Worm (Caenorhabditis elegans) whole organism, L4/young adult: ENCODE measurements around the gene K01A6.6.

Experiments used
- W03F9.2 ChIP-seq: fragments of 150-350 bp; optimal IDR thresholded peaks from 2 replicates; lab custom pipeline; 2014; ENCODE audit warnings: missing biosample characterization, missing genetic modification characterization
- dao-5 ChIP-seq: sonication (generic microtip); optimal IDR thresholded peaks from 2 replicates; lab custom pipeline; 2016; ENCODE audit warnings: missing genotype, missing genetic modification characterization, moderate library complexity, missing compliant biosample characterization
- him-1 ChIP-seq: sonication (generic microtip); optimal IDR thresholded peaks from 2 replicates; lab custom pipeline; 2016; ENCODE audit warnings: missing genotype, missing genetic modification reagents, missing genetic modification characterization, missing compliant biosample characterization

Gene K01A6.6

ce11 chrIV:11782846-11783245 lies 47.7 kb downstream of the K01A6.6 start:
- TF ChIP-seq dao-5 (tag; lab: Kevin White, UChicago): no peak
- no peak for TF ChIP-seq him-1
- no peak for TF ChIP-seq W03F9.2 (tag; lab: Kevin White, UChicago)

- no peak for TF ChIP-seq dao-5 (tag; lab: Kevin White, UChicago)
- TF ChIP-seq him-1: peak; percentile 67
Measured at ce11 chrIV:11785064-11785840, 50.1 kb downstream of the K01A6.6 start.

DNA sequence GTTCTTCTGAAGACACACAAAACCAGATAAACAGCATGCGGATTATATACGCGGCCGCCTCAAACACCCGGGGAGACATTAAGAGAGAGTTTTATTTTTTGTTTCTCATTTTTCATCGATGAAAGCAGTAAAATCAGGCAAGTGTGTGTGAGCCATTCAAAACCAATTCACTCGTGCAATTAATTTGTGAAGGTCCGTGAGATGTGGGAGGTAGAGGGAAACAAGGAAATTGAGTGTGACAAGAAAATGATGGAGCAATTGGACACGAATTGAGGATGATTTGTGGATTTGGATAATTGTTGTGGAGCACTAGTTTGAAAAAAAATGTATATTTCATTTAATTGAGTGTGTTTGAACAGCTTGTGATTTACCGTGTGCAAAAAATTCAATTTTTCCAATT lies 52.7 kb downstream of the K01A6.6 start:
- TF ChIP-seq W03F9.2 (tag; lab: Kevin White, UChicago) (no peak), him-1 (no peak), dao-5 (tag; lab: Kevin White, UChicago) (no peak)

DNA sequence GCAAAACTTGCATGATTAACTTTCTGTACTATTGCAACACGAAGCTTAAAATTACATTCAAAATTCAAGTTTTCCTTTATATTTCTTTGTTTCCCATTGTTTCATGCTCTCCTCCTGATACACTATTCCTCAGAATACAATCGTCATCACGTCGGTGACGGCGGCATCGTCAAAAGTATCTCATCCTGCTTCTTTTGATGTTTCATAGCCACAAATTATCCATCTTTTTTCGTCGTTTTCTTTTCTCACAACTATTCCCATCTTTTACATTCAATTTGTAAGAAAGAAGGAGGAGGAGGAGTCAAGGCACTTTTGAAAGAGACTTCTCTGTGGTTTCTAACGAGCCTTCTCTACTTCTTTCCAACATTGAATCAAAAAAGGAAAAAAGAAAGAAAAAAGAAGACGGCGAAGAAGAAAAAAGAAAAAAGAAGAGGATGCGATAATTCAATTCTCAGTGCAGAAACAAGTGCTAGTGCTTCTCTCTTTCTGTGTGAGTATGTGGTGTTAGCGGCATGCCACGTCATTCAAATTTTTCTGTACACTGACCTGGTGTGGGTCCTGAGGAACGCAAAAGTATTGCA lies 53.3 kb downstream of the K01A6.6 start:
- TF ChIP-seq W03F9.2 (tag; lab: Kevin White, UChicago): no peak
- no peak for TF ChIP-seq dao-5 (tag; lab: Kevin White, UChicago)
- no peak for TF ChIP-seq him-1
